Worm (Caenorhabditis elegans) whole organism, mixed stage, embryonic: Measurements from ENCODE around the gene zzz-1.

Experiments
- M03D4.4 ChIP-seq: sonication (generic microtip); optimal IDR thresholded peaks from 2 replicates; lab custom pipeline; 2017; ENCODE audit warnings: mild to moderate bottlenecking, missing genetic modification characterization, missing compliant biosample characterization
- bed-3 ChIP-seq: fragments of 200-800 bp; sonication (Bioruptor generic); optimal IDR thresholded peaks from 3 replicates; lab custom pipeline; 2018; ENCODE audit warnings: mild to moderate bottlenecking, missing genetic modification characterization, moderate library complexity, missing compliant biosample characterization
- blmp-1 ChIP-seq: fragments of 150-350 bp; optimal IDR thresholded peaks from 2 replicates; lab custom pipeline; 2014; ENCODE audit warnings: missing biosample characterization, missing genetic modification characterization
- ceh-39 ChIP-seq: fragments of 150-350 bp; optimal IDR thresholded peaks from 2 replicates; lab custom pipeline; 2014; ENCODE audit warnings: missing biosample characterization, missing genetic modification characterization
- ceh-43 ChIP-seq: fragments of 200-800 bp; sonication (Bioruptor generic); optimal IDR thresholded peaks from 2 replicates; lab custom pipeline; 2018; ENCODE audit warnings: mild to moderate bottlenecking, missing genetic modification characterization, moderate library complexity, missing compliant biosample characterization
- ceh-83 ChIP-seq: fragments of 200-800 bp; sonication (Bioruptor generic); optimal IDR thresholded peaks from 2 replicates; lab custom pipeline; 2018; ENCODE audit warnings: mild to moderate bottlenecking, missing genetic modification characterization, missing compliant biosample characterization
- ces-1 ChIP-seq: fragments of 150-350 bp; optimal IDR thresholded peaks from 2 replicates; lab custom pipeline; 2014; ENCODE audit warnings: missing biosample characterization, missing genetic modification reagents, missing genetic modification characterization
- cnd-1 ChIP-seq: fragments of 200-800 bp; sonication (Bioruptor generic); optimal IDR thresholded peaks from 2 replicates; lab custom pipeline; 2018; ENCODE audit warnings: mild to moderate bottlenecking, missing genetic modification characterization, missing compliant biosample characterization
- drap-1 ChIP-seq: fragments of 200-800 bp; sonication (Bioruptor generic); optimal IDR thresholded peaks from 3 replicates; lab custom pipeline; 2018; ENCODE audit warnings: mild to moderate bottlenecking, missing genetic modification characterization, missing compliant biosample characterization
- elt-1 ChIP-seq: sonication (generic microtip); optimal IDR thresholded peaks from 2 replicates; lab custom pipeline; 2017; ENCODE audit warnings: missing genetic modification characterization, mild to moderate bottlenecking, missing compliant biosample characterization, antibody characterized with exemption, moderate library complexity, borderline replicate concordance; ENCODE audit not compliant: insufficient read depth
- elt-3 ChIP-seq: fragments of 150-350 bp; optimal IDR thresholded peaks from 2 replicates; lab custom pipeline; 2014; ENCODE audit warnings: missing biosample characterization, missing genetic modification characterization
- flh-1 ChIP-seq: fragments of 200-800 bp; sonication (Bioruptor generic); optimal IDR thresholded peaks from 2 replicates; lab custom pipeline; 2018; ENCODE audit warnings: mild to moderate bottlenecking, missing genetic modification characterization, moderate library complexity, missing compliant biosample characterization
- ham-2 ChIP-seq: fragments of 200-800 bp; sonication (Bioruptor generic); optimal IDR thresholded peaks from 2 replicates; lab custom pipeline; 2018; ENCODE audit warnings: mild to moderate bottlenecking, missing genetic modification characterization, missing compliant biosample characterization
- lin-13 ChIP-seq: fragments of 150-350 bp; optimal IDR thresholded peaks from 2 replicates; lab custom pipeline; 2014; ENCODE audit warnings: missing biosample characterization, missing genetic modification characterization
- lin-32 ChIP-seq: fragments of 200-800 bp; sonication (Bioruptor generic); optimal IDR thresholded peaks from 2 replicates; lab custom pipeline; 2018; ENCODE audit warnings: mild to moderate bottlenecking, missing genetic modification characterization, missing compliant biosample characterization
- lsy-2 ChIP-seq: fragments of 150-350 bp; optimal IDR thresholded peaks from 2 replicates; lab custom pipeline; 2014; ENCODE audit warnings: missing biosample characterization, missing genetic modification characterization
- mep-1 ChIP-seq: fragments of 150-350 bp; optimal IDR thresholded peaks from 2 replicates; lab custom pipeline; 2017; ENCODE audit warnings: missing biosample characterization, missing genetic modification reagents, missing genetic modification characterization, inconsistent platforms
- mls-2 ChIP-seq: sonication (generic microtip); optimal IDR thresholded peaks from 2 replicates; lab custom pipeline; 2016; ENCODE audit warnings: mild to moderate bottlenecking, missing genetic modification characterization, moderate library complexity, missing compliant biosample characterization
- nhr-12 ChIP-seq: fragments of 150-350 bp; optimal IDR thresholded peaks from 2 replicates; lab custom pipeline; 2014; ENCODE audit warnings: missing biosample characterization, missing genetic modification characterization
- nhr-2 ChIP-seq: fragments of 150-350 bp; optimal IDR thresholded peaks from 2 replicates; lab custom pipeline; 2014; ENCODE audit warnings: missing biosample characterization, missing genetic modification characterization
- nhr-28 ChIP-seq: fragments of 150-350 bp; optimal IDR thresholded peaks from 2 replicates; lab custom pipeline; 2014; ENCODE audit warnings: missing biosample characterization, missing genetic modification characterization
- nhr-76 ChIP-seq: sonication (generic microtip); optimal IDR thresholded peaks from 2 replicates; lab custom pipeline; 2017; ENCODE audit warnings: missing biosample characterization, missing genetic modification characterization
- pha-4 ChIP-seq: fragments of 150-350 bp; optimal IDR thresholded peaks from 2 replicates; lab custom pipeline; 2018; ENCODE audit warnings: missing biosample characterization, missing genetic modification reagents, missing genetic modification characterization
- sem-2 ChIP-seq: fragments of 200-800 bp; sonication (Bioruptor generic); optimal IDR thresholded peaks from 2 replicates; lab custom pipeline; 2018; ENCODE audit warnings: mild to moderate bottlenecking, missing genetic modification characterization, missing compliant biosample characterization
- snpc-4 ChIP-seq: fragments of 150-350 bp; optimal IDR thresholded peaks from 2 replicates; lab custom pipeline; 2014; ENCODE audit warnings: missing biosample characterization, missing genetic modification characterization
- sptf-1 ChIP-seq: sonication (generic microtip); optimal IDR thresholded peaks from 2 replicates; lab custom pipeline; 2017; ENCODE audit warnings: mild to moderate bottlenecking, missing genetic modification characterization, moderate library complexity, missing compliant biosample characterization
- tbx-8 ChIP-seq: fragments of 200-800 bp; sonication (Bioruptor generic); optimal IDR thresholded peaks from 2 replicates; lab custom pipeline; 2018; ENCODE audit warnings: mild to moderate bottlenecking, missing genetic modification characterization, moderate library complexity, missing compliant biosample characterization
- unc-39 ChIP-seq: fragments of 150-350 bp; optimal IDR thresholded peaks from 2 replicates; lab custom pipeline; 2014; ENCODE audit warnings: missing biosample characterization, missing genetic modification characterization
- unc-62 ChIP-seq: fragments of 150-350 bp; optimal IDR thresholded peaks from 2 replicates; lab custom pipeline; 2014; ENCODE audit warnings: missing biosample characterization, missing genetic modification reagents, missing genetic modification characterization
- zip-8 ChIP-seq: fragments of 150-350 bp; optimal IDR thresholded peaks from 2 replicates; lab custom pipeline; 2014; ENCODE audit warnings: missing biosample characterization, missing genetic modification characterization
- ztf-11 ChIP-seq: fragments of 150-350 bp; optimal IDR thresholded peaks from 2 replicates; lab custom pipeline; 2014; ENCODE audit warnings: missing biosample characterization, missing genetic modification characterization

Gene zzz-1

ce11 chrV:10909071-10909470 lies at the start of gene zzz-1:
Gene zzz-1, minus strand, starts transcription at chrV:10909171.
- no peak for TF ChIP-seq ceh-83 (GFP tag; lab: Kevin White, UChicago)
- TF ChIP-seq, all 35 proteins: peak for 0

ce11 chrV:10958322-10958900 lies 49.4 kb upstream of the zzz-1 start, which contains the start of gene pigt-1:
Gene pigt-1, minus strand, starts transcription at chrV:10958821.
- TF ChIP-seq sem-2 (GFP tag; lab: Kevin White, UChicago) (no peak), mep-1 (tag; lab: Kevin White, UChicago) (no peak), drap-1 (GFP tag; lab: Kevin White, UChicago) (no peak), bed-3 (GFP tag; lab: Kevin White, UChicago) (no peak), M03D4.4 (tag; lab: Kevin White, UChicago) (no peak), pha-4 (tag; lab: Kevin White, UChicago) (no peak), nhr-28 (tag; lab: Kevin White, UChicago) (no peak), ham-2 (no peak), lin-13 (tag; lab: Kevin White, UChicago) (no peak), unc-39 (tag; lab: Kevin White, UChicago) (no peak), ceh-43 (GFP tag; lab: Kevin White, UChicago) (no peak), blmp-1 (no peak), ces-1 (no peak), elt-1 (no peak), elt-3 (tag; lab: Kevin White, UChicago) (no peak), ceh-83 (GFP tag; lab: Kevin White, UChicago) (no peak)

ce11 chrV:10955681-10956476 lies 46.9 kb upstream of the zzz-1 start, which contains the start of gene F17C11.13:
Gene F17C11.13, plus strand, starts transcription at chrV:10955923.
- TF ChIP-seq elt-3 (tag; lab: Kevin White, UChicago) (no peak), unc-62 (no peak), lin-32 (no peak), nhr-28 (tag; lab: Kevin White, UChicago) (no peak), nhr-2 (no peak), nhr-12 (tag; lab: Kevin White, UChicago) (no peak), tbx-8 (GFP tag; lab: Kevin White, UChicago) (no peak), mep-1 (tag; lab: Kevin White, UChicago) (no peak), M03D4.4 (tag; lab: Kevin White, UChicago) (no peak), mls-2 (no peak), pha-4 (tag; lab: Kevin White, UChicago) (no peak), snpc-4 (tag; lab: Kevin White, UChicago) (no peak), ztf-11 (no peak), ceh-39 (no peak), flh-1 (GFP tag; lab: Kevin White, UChicago) (no peak), lin-13 (tag; lab: Kevin White, UChicago) (no peak), cnd-1 (tag; lab: Kevin White, UChicago) (no peak), ceh-83 (GFP tag; lab: Kevin White, UChicago) (no peak), lsy-2 (tag; lab: Kevin White, UChicago) (no peak)

ce11 chrV:10954832-10955231 lies 45.9 kb upstream of the zzz-1 start, which contains the start of gene F17C11.6:
Gene F17C11.6, plus strand, starts transcription at chrV:10955121.
- TF ChIP-seq pha-4 (tag; lab: Kevin White, UChicago) (no peak), sem-2 (GFP tag; lab: Kevin White, UChicago) (no peak), ham-2 (no peak), nhr-76 (no peak), sptf-1 (tag; lab: Kevin White, UChicago) (no peak), mep-1 (tag; lab: Kevin White, UChicago) (no peak), ceh-39 (no peak), snpc-4 (tag; lab: Kevin White, UChicago) (no peak), zip-8 (tag; lab: Kevin White, UChicago) (no peak), unc-62 (no peak), blmp-1 (no peak), ceh-43 (GFP tag; lab: Kevin White, UChicago) (no peak)
